Worm (Caenorhabditis elegans) whole organism, L1 larva: Measurements from ENCODE around the gene R13D11.10.
"Not testable (repeated sequence)": the region's sequence is repeated elsewhere in the genome, so short reads cannot be mapped to it uniquely, and the experiment has no call there.

Experiments
- C34B4.2 ChIP-seq: sonication (generic microtip); optimal IDR thresholded peaks from 2 replicates; lab custom pipeline; 2017; ENCODE audit warnings: mild to moderate bottlenecking, missing genetic modification characterization, missing compliant biosample characterization
- F16B12.6 ChIP-seq: fragments of 150-350 bp; optimal IDR thresholded peaks from 2 replicates; lab custom pipeline; 2014; ENCODE audit warnings: missing biosample characterization, missing genetic modification characterization
- aha-1 ChIP-seq: fragments of 150-350 bp; optimal IDR thresholded peaks from 2 replicates; lab custom pipeline; 2014; ENCODE audit warnings: missing biosample characterization, missing genetic modification characterization
- ama-1 ChIP-seq: fragments of 150-350 bp; optimal IDR thresholded peaks from 2 replicates; lab custom pipeline; 2014
- ceh-63 ChIP-seq: fragments of 200-800 bp; sonication (Bioruptor generic); optimal IDR thresholded peaks from 2 replicates; lab custom pipeline; 2018; ENCODE audit warnings: mild to moderate bottlenecking, missing genetic modification characterization, missing compliant biosample characterization
- ceh-8 ChIP-seq: fragments of 200-800 bp; sonication (Bioruptor generic); optimal IDR thresholded peaks from 2 replicates; lab custom pipeline; 2018; ENCODE audit warnings: mild to moderate bottlenecking, missing genetic modification characterization, moderate library complexity, missing compliant biosample characterization
- ceh-82 ChIP-seq, 3 experiments: fragments of 150-350 bp in 1 of 3; sonication (generic microtip) in 2 of 3; optimal IDR thresholded peaks; 2 replicates each; lab custom pipeline; 2014 to 2017; ENCODE audit warnings: missing biosample characterization in 3 of 3, missing genetic modification characterization in 3 of 3
- ces-1 ChIP-seq: fragments of 150-350 bp; optimal IDR thresholded peaks from 2 replicates; lab custom pipeline; 2014; ENCODE audit warnings: missing biosample characterization, missing genetic modification reagents, missing genetic modification characterization
- dpl-1 ChIP-seq, 3 experiments: fragments of 150-350 bp in 2 of 3; sonication (generic microtip) in 1 of 3; optimal IDR thresholded peaks; 2 replicates each; lab custom pipeline; 2014 to 2017; ENCODE audit warnings: missing biosample characterization in 3 of 3, missing genetic modification characterization in 3 of 3, missing genetic modification reagents in 3 of 3
- dsc-1 ChIP-seq: sonication (generic microtip); optimal IDR thresholded peaks from 2 replicates; lab custom pipeline; 2016; ENCODE audit warnings: mild to moderate bottlenecking, missing genetic modification characterization, missing compliant biosample characterization
- efl-1 ChIP-seq, 4 experiments: fragments of 150-350 bp; optimal IDR thresholded peaks in 3 of 4; peaks in 1 of 4; 1 replicate in 1 of 4; 2 replicates in 3 of 4; lab custom pipeline; 2014; ENCODE audit warnings: missing biosample characterization in 2 of 4, missing genetic modification characterization in 2 of 4, missing genetic modification reagents in 2 of 4
- egl-27 ChIP-seq, 2 experiments: fragments of 150-350 bp in 1 of 2; sonication (generic microtip); optimal IDR thresholded peaks; 3 replicates each; lab custom pipeline; 2017 to 2018; ENCODE audit warnings: missing biosample characterization in 2 of 2, missing genetic modification characterization in 2 of 2, missing genetic modification reagents in 2 of 2
- ets-5 ChIP-seq: fragments of 200-800 bp; sonication (Bioruptor generic); IDR thresholded peaks from 2 replicates; pipeline ENCODE4 v1.3.6; 2022; ENCODE audit warnings: missing genetic modification characterization, missing compliant biosample characterization
- fkh-10 ChIP-seq: sonication (generic microtip); optimal IDR thresholded peaks from 2 replicates; lab custom pipeline; 2017; ENCODE audit warnings: missing biosample characterization, missing genetic modification reagents, missing genetic modification characterization
- hlh-4 ChIP-seq: sonication (generic microtip); optimal IDR thresholded peaks from 2 replicates; lab custom pipeline; 2016; ENCODE audit warnings: mild to moderate bottlenecking, missing genetic modification characterization, missing compliant biosample characterization
- isw-1 ChIP-seq: fragments of 200-800 bp; sonication (Bioruptor generic); IDR thresholded peaks from 2 replicates; pipeline ENCODE4 v1.3.6; 2022; ENCODE audit warnings: missing genetic modification characterization, missing compliant biosample characterization
- lin-13 ChIP-seq: fragments of 150-350 bp; optimal IDR thresholded peaks from 2 replicates; lab custom pipeline; 2014; ENCODE audit warnings: missing biosample characterization, missing genetic modification reagents, missing genetic modification characterization
- lsy-2 ChIP-seq, 2 experiments: fragments of 150-350 bp; optimal IDR thresholded peaks; 2 replicates each; lab custom pipeline; 2014; ENCODE audit warnings: missing biosample characterization in 2 of 2, missing genetic modification characterization in 2 of 2
- mef-2 ChIP-seq: fragments of 150-350 bp; optimal IDR thresholded peaks from 2 replicates; lab custom pipeline; 2014; ENCODE audit warnings: missing biosample characterization, missing genetic modification characterization
- mep-1 ChIP-seq: fragments of 150-350 bp; optimal IDR thresholded peaks from 2 replicates; lab custom pipeline; 2014; ENCODE audit warnings: missing biosample characterization, missing genetic modification characterization
- nhr-11 ChIP-seq: fragments of 150-350 bp; optimal IDR thresholded peaks from 2 replicates; lab custom pipeline; 2014; ENCODE audit warnings: missing biosample characterization, missing genetic modification characterization
- nhr-20 ChIP-seq: sonication (generic microtip); optimal IDR thresholded peaks from 2 replicates; lab custom pipeline; 2016; ENCODE audit warnings: mild to moderate bottlenecking, missing genetic modification characterization, missing compliant biosample characterization
- nhr-237 ChIP-seq: fragments of 150-350 bp; optimal IDR thresholded peaks from 2 replicates; lab custom pipeline; 2014; ENCODE audit warnings: missing biosample characterization, missing genetic modification characterization
- nhr-76 ChIP-seq: sonication (generic microtip); optimal IDR thresholded peaks from 2 replicates; lab custom pipeline; 2017; ENCODE audit warnings: missing biosample characterization, missing genetic modification characterization
- nhr-77 ChIP-seq: fragments of 150-350 bp; optimal IDR thresholded peaks from 2 replicates; lab custom pipeline; 2014; ENCODE audit warnings: missing biosample characterization, missing genetic modification characterization
- nhr-85 ChIP-seq: sonication (generic microtip); peaks from one replicate; lab custom pipeline; 2016; ENCODE audit warnings: missing genetic modification characterization, inconsistent platforms, missing compliant biosample characterization
- pax-3 ChIP-seq: fragments of 200-800 bp; sonication (Bioruptor generic); optimal IDR thresholded peaks from 2 replicates; lab custom pipeline; 2018; ENCODE audit warnings: mild to moderate bottlenecking, missing genetic modification characterization, moderate library complexity, missing compliant biosample characterization
- pqm-1 ChIP-seq: sonication (generic microtip); optimal IDR thresholded peaks from 3 replicates; lab custom pipeline; 2017; ENCODE audit warnings: missing biosample characterization, missing genetic modification characterization
- snpc-4 ChIP-seq: fragments of 150-350 bp; optimal IDR thresholded peaks from 2 replicates; lab custom pipeline; 2014; ENCODE audit warnings: missing biosample characterization, missing genetic modification characterization
- sptf-1 ChIP-seq: fragments of 150-350 bp; optimal IDR thresholded peaks from 2 replicates; lab custom pipeline; 2014; ENCODE audit warnings: missing biosample characterization, missing genetic modification characterization
- unc-130 ChIP-seq: fragments of 150-350 bp; optimal IDR thresholded peaks from 2 replicates; lab custom pipeline; 2017; ENCODE audit warnings: missing biosample characterization, missing genetic modification characterization, inconsistent platforms
- unc-62 ChIP-seq: fragments of 150-350 bp; optimal IDR thresholded peaks from 2 replicates; lab custom pipeline; 2014; ENCODE audit warnings: missing biosample characterization, missing genetic modification reagents, missing genetic modification characterization
- unc-86 ChIP-seq: sonication (generic microtip); optimal IDR thresholded peaks from 2 replicates; lab custom pipeline; 2016; ENCODE audit warnings: missing genetic modification characterization, missing compliant biosample characterization
- xbp-1 ChIP-seq: sonication (generic microtip); optimal IDR thresholded peaks from 2 replicates; lab custom pipeline; 2016; ENCODE audit warnings: missing genetic modification characterization, missing compliant biosample characterization
- ztf-11 ChIP-seq, 2 experiments: sonication (generic microtip); optimal IDR thresholded peaks; 2 replicates each; lab custom pipeline; 2016 to 2017; ENCODE audit warnings: missing genetic modification characterization in 2 of 2, missing biosample characterization in 1 of 2, missing compliant biosample characterization in 1 of 2

R13D11.10 gene

ce11 chrV:849512-849911 is 36.5 kb upstream of the R13D11.10 start, which contains the start of gene srbc-12:
TSS of gene srbc-12 (plus strand) at chrV:849812.
- TF ChIP-seq snpc-4 (tag; lab: Kevin White, UChicago) (no peak), nhr-85 (tag; lab: Kevin White, UChicago) (no peak), nhr-11 (no peak), xbp-1 (tag; lab: Kevin White, UChicago) (no peak), ets-5 (GFP tag; lab: Robert Waterston, UW) (no peak), sptf-1 (no peak), ceh-63 (GFP tag; lab: Kevin White, UChicago) (no peak), nhr-237 (tag; lab: Kevin White, UChicago) (no peak), egl-27 (tag; optimal IDR thresholded peaks at IDR 0.05; lab: Kevin White, UChicago) (no peak), aha-1 (tag; lab: Kevin White, UChicago) (no peak), ces-1 (no peak), fkh-10 (no peak), isw-1 (no peak), mep-1 (tag; lab: Kevin White, UChicago) (no peak), pqm-1 (tag; lab: Kevin White, UChicago) (no peak), dpl-1 (GFP tag; optimal IDR thresholded peaks at IDR 0.05; lab: Kevin White, UChicago) (no peak), lsy-2 (tag; optimal IDR thresholded peaks at IDR 0.05; lab: Kevin White, UChicago) (no peak)

- no peak for TF ChIP-seq efl-1 (optimal IDR thresholded peaks at IDR 0.05; lab: Kevin White, UChicago)
- TF ChIP-seq efl-1 (GFP tag; optimal IDR thresholded peaks at IDR 0.05 in 1 of 2; lab: Kevin White, UChicago): peak in 1 of 2 experiments; percentile 56
- TF ChIP-seq mef-2 (tag; lab: Kevin White, UChicago): no peak
- peak; percentile 52 for TF ChIP-seq nhr-85 (tag; lab: Kevin White, UChicago)
- TF ChIP-seq pax-3 (tag; lab: Kevin White, UChicago): no peak
Observed at ce11 chrV:849042-849441, 36.0 kb upstream of the R13D11.10 start.

- TF ChIP-seq pqm-1 (tag; lab: Kevin White, UChicago) (no peak), nhr-77 (no peak), ces-1 (no peak), efl-1 (optimal IDR thresholded peaks at IDR 0.05; lab: Kevin White, UChicago) (no peak), efl-1 (GFP tag; optimal IDR thresholded peaks at IDR 0.05 in 1 of 2; lab: Kevin White, UChicago) (no peak), sptf-1 (no peak), lsy-2 (tag; optimal IDR thresholded peaks at IDR 0.05; lab: Kevin White, UChicago) (no peak), aha-1 (tag; lab: Kevin White, UChicago) (no peak), mep-1 (tag; lab: Kevin White, UChicago) (no peak), unc-130 (no peak), hlh-4 (tag; lab: Kevin White, UChicago) (no peak), unc-62 (GFP tag; lab: Kevin White, UChicago) (no peak), ztf-11 (tag; optimal IDR thresholded peaks at IDR 0.05; lab: Kevin White, UChicago) (no peak), ama-1 (lab: Kevin White, UChicago) (no peak), nhr-20 (tag; lab: Kevin White, UChicago) (no peak), egl-27 (tag; optimal IDR thresholded peaks at IDR 0.05; lab: Kevin White, UChicago) (no peak), C34B4.2 (no peak), F16B12.6 (tag; lab: Kevin White, UChicago) (no peak), nhr-76 (tag; lab: Kevin White, UChicago) (no peak)
- TF ChIP-seq, all 84 proteins: peak for 0
Observed at ce11 chrV:847521-847920, 34.5 kb upstream of the R13D11.10 start, which contains the start of gene srbc-13. TSS of gene srbc-13 (plus strand) at chrV:847821.

- TF ChIP-seq nhr-237 (tag; lab: Kevin White, UChicago); dsc-1 (tag; lab: Kevin White, UChicago); nhr-11: not testable (repeated sequence)
Observed at ce11 chrV:843118-843517, 30.1 kb upstream of the R13D11.10 start, which contains the start of gene K09C6.8. TSS of gene K09C6.8 (minus strand) at chrV:843218.

- TF ChIP-seq nhr-237 (tag; lab: Kevin White, UChicago): no peak
- no peak for TF ChIP-seq lin-13 (GFP tag; lab: Kevin White, UChicago)
- TF ChIP-seq nhr-76 (tag; lab: Kevin White, UChicago): no peak
- TF ChIP-seq ceh-82 (tag; optimal IDR thresholded peaks at IDR 0.05; lab: Kevin White, UChicago): no peak
- TF ChIP-seq xbp-1 (tag; lab: Kevin White, UChicago): no peak
- no peak for TF ChIP-seq unc-86
- TF ChIP-seq ceh-8 (GFP tag; lab: Kevin White, UChicago): peak; percentile 65
- TF ChIP-seq nhr-11: no peak
- TF ChIP-seq, all 84 proteins: peak for 1
Observed at ce11 chrV:842611-843010, 29.6 kb upstream of the R13D11.10 start.
